Fruit fly (Drosophila melanogaster): ENCODE results near the gene Cad87A.

The Cad87A gene

DNA sequence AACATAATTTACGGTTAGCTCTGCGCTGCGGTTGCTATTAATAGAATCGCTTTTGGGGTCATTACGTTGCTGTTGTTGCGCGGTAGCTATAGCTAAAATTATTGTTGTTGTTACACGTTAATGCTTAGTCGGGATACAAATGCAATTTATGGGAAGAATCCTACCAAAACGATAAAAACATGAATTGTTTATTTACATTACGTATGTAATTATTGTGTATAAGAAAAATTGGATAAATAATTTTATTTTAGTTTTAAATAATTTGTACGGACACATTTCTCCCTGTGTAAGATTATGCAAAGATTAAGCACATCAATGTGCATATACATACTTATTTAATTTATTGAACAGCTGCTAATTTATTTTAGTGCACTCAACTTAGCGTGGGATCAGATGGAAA is 97.0 kb downstream of the Cad87A start (continued):
- TF ChIP-seq lov (optimal IDR thresholded peaks at IDR 0.05) = no peak
- no peak for TF ChIP-seq lov (GFP tag; IDR thresholded peaks at IDR 0.05)
- peak; percentile 33; the same call in 1 of the 2 replicates for TF ChIP-seq CG4360 (GFP tag; IDR thresholded peaks at IDR 0.05)
- peak; percentile 87 for TF ChIP-seq Blimp-1 (GFP tag; optimal IDR thresholded peaks at IDR 0.05)
- TF ChIP-seq Antp (GFP tag; optimal IDR thresholded peaks at IDR 0.05) = no peak
- no peak for TF ChIP-seq insv (GFP tag; optimal IDR thresholded peaks at IDR 0.05)
- TF ChIP-seq CG9215 (GFP tag; IDR thresholded peaks at IDR 0.05) = no peak
- TF ChIP-seq danr (GFP tag; IDR thresholded peaks at IDR 0.05) = 0 out of 2 replicates have a peak, but pooled peaks have one; percentile 14
- TF ChIP-seq dati (GFP tag; IDR thresholded peaks at IDR 0.05) = no peak
- peak; percentile 67 for TF ChIP-seq Asciz (GFP tag; optimal IDR thresholded peaks at IDR 0.05)
- peak; percentile 42 for TF ChIP-seq CG15269 (tag; optimal IDR thresholded peaks at IDR 0.05)
- no peak for TF ChIP-seq CHES-1-like (GFP tag; optimal IDR thresholded peaks at IDR 0.05)
- no peak for TF ChIP-seq CG7963 (GFP tag; IDR thresholded peaks at IDR 0.05; ENCODE audit: partially characterized antibody)
- no peak for TF ChIP-seq Rfx (GFP tag; IDR thresholded peaks at IDR 0.05)
- no peak for TF ChIP-seq hbn (GFP tag; IDR thresholded peaks at IDR 0.05; ENCODE audit: partially characterized antibody)

DNA sequence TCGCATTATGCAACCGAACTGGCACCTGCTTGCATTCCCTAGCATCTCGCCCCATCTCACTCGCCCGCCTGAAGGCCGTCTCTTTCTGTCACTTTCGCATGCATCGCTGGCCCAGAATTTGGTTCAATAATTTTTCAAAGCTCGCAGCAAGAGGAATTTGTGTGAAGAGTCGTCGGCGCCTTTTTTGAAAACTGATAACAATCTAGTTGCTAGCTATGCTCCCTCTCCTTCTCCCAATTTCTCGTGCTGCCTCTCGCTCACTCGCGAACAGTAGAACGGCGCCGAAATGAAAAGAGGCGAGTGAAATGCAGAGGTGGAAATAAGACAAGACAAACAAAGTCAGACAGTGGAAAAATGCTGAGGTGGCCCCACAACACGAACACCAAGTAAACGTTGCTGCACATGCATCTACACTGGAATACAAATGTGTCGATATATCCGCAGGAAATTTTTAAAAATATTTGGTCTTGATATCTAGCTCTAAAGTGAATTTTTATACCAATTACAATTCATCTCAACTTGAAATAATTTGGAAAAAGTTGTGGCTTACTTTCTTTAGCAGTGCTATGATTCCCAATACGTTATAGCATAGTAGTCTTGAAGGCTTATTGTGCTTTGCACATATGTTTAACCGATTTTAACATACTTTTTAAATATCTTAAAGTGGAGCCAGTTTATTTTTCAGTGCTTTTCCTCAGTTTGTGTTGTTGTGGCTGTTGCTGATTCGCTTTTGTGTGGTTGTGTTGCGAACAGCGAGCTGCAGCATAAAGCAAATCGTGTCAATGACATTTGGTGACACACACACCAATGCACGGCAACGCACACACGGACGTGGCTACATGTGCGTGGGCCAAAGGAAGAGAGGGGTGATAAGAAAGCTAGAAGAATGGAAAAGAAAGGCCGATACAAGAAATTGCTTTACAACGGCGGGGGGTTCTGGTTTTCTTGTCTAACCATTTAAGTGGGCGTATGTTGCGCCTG is 97.7 kb downstream of the Cad87A start:
- peak; percentile 45; the same call in 1 of the 2 replicates for TF ChIP-seq Gsc (GFP tag; IDR thresholded peaks at IDR 0.05)
- TF ChIP-seq cas (GFP tag; IDR thresholded peaks at IDR 0.05) = no peak
- no peak for TF ChIP-seq CG14667 (GFP tag; IDR thresholded peaks at IDR 0.05)
- TF ChIP-seq CG6854 (GFP tag; optimal IDR thresholded peaks at IDR 0.05) = no peak
- TF ChIP-seq Ets65A (GFP tag) = peak; percentile 91
- TF ChIP-seq CG18599 (GFP tag; optimal IDR thresholded peaks at IDR 0.05) = peak; percentile 52
- TF ChIP-seq esg (GFP tag; conservative IDR thresholded peaks at IDR 0.05) = peak; percentile 65
- no peak for TF ChIP-seq p53 (GFP tag; optimal IDR thresholded peaks at IDR 0.05)
- peak; percentile 64 for TF ChIP-seq Nf-YB (GFP tag; optimal IDR thresholded peaks at IDR 0.05)
- no peak for TF ChIP-seq zen2 (GFP tag; IDR thresholded peaks at IDR 0.05; ENCODE audit: partially characterized antibody)
- TF ChIP-seq fru (optimal IDR thresholded peaks at IDR 0.05) = no peak
- TF ChIP-seq GATAe (GFP tag; conservative IDR thresholded peaks at IDR 0.05) = no peak
- TF ChIP-seq nom (GFP tag; optimal IDR thresholded peaks at IDR 0.05) = peak; percentile 44
- TF ChIP-seq cwo (GFP tag; optimal IDR thresholded peaks at IDR 0.05) = peak; percentile 28
- TF ChIP-seq CG15601 (tag; optimal IDR thresholded peaks at IDR 0.05) = peak; percentile 94
- TF ChIP-seq gcm (GFP tag; optimal IDR thresholded peaks at IDR 0.05) = peak; percentile 85
- no peak for TF ChIP-seq h (optimal IDR thresholded peaks at IDR 0.05)
- TF ChIP-seq en (GFP tag; optimal IDR thresholded peaks at IDR 0.05) = peak; percentile 67
- TF ChIP-seq CG9817 (tag; optimal IDR thresholded peaks at IDR 0.05) = peak; percentile 50
- peak; percentile 62 for TF ChIP-seq gcm2 (GFP tag; optimal IDR thresholded peaks at IDR 0.05)
- TF ChIP-seq pita (GFP tag; optimal IDR thresholded peaks at IDR 0.05) = no peak
- no peak for TF ChIP-seq CG7928 (GFP tag; optimal IDR thresholded peaks at IDR 0.05)
- no peak for TF ChIP-seq mam (GFP tag; optimal IDR thresholded peaks at IDR 0.05)
- peak; percentile 69 for TF ChIP-seq HLH3B (GFP tag; IDR thresholded peaks at IDR 0.05)
- TF ChIP-seq CG17186 (GFP tag; optimal IDR thresholded peaks at IDR 0.05) = peak; percentile 84
- peak; percentile 12 for TF ChIP-seq lab (GFP tag; optimal IDR thresholded peaks at IDR 0.05)
- TF ChIP-seq dmrt11E (tag; optimal IDR thresholded peaks at IDR 0.05) = peak; percentile 88
- TF ChIP-seq CG8924 (tag; optimal IDR thresholded peaks at IDR 0.05) = peak; percentile 87
- TF ChIP-seq CG15011 (GFP tag; optimal IDR thresholded peaks at IDR 0.05) = peak; percentile 15
- peak; percentile 46 for TF ChIP-seq Max (GFP tag; optimal IDR thresholded peaks at IDR 0.05)
- TF ChIP-seq CG2875 (GFP tag; optimal IDR thresholded peaks at IDR 0.05) = peak; percentile 85
- peak; percentile 92 to 95 for TF ChIP-seq bsh (GFP tag; optimal IDR thresholded peaks at IDR 0.05)
- TF ChIP-seq CG31365 (tag; optimal IDR thresholded peaks at IDR 0.05) = peak; percentile 38

All from whole organism, embryonic.